Worm (Caenorhabditis elegans): ENCODE data around the gene col-152.

DNA sequence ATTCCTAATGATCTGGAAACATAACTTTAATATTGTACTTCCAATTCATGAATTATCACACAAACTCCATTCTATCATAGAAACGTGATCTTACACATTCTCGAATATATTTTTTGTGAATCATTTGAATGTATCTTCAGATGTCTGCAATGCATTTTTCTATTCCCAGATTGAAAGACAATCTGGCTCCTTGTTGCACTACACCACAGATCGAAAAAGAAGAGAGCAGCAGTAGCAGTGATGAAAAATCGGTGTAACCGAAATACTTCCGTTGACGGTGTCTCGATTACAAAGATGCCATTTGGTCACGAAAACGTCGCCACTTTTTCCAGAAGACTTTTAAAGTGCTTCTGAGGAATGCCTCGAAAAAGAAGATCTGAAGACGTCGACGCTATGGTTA, 20.7 kb upstream of the col-152 start, which contains the start of gene degt-1:
- TF ChIP-seq cog-1 (tag; optimal IDR thresholded peaks at IDR 0.05) (no peak), ztf-23 (GFP tag; IDR thresholded peaks at IDR 0.05) (no peak), ztf-29 (GFP tag; IDR thresholded peaks at IDR 0.05) (no peak), med-1 (GFP tag; optimal IDR thresholded peaks at IDR 0.05; ENCODE audit: insufficient read depth) (no peak), klf-2 (GFP tag; conservative IDR thresholded peaks at IDR 0.05) (no peak), flt-1 (GFP tag; IDR thresholded peaks at IDR 0.05) (no peak)
